Fruit fly (Drosophila melanogaster) whole organism, embryonic: ENCODE measurements around the gene CG9628.

Experiments
- B-H2 ChIP-seq: fragments of 200-800 bp; sonication (Bioruptor generic); optimal IDR thresholded peaks from 2 replicates; lab custom pipeline; 2018; ENCODE audit warnings: missing biosample characterization, mild to moderate bottlenecking, missing genetic modification characterization
- BEAF-32 ChIP-seq: fragments of 200-800 bp; sonication (Bioruptor generic); optimal IDR thresholded peaks from 3 replicates; lab custom pipeline; 2017; ENCODE audit warnings: missing biosample characterization, missing genetic modification characterization, mild to moderate bottlenecking, moderate library complexity, missing genetic modification reagents
- CG10209 ChIP-seq: fragments of 200-800 bp; sonication (Bioruptor generic); optimal IDR thresholded peaks from 3 replicates; lab custom pipeline; 2017; ENCODE audit warnings: missing biosample characterization, mild to moderate bottlenecking, missing genetic modification characterization, missing genetic modification reagents
- CG10543 ChIP-seq: fragments of 200-800 bp; sonication (Bioruptor generic); optimal IDR thresholded peaks from 3 replicates; lab custom pipeline; 2017; ENCODE audit warnings: missing biosample characterization, mild to moderate bottlenecking, missing genetic modification characterization, moderate library complexity
- CG10654 ChIP-seq: fragments of 200-800 bp; sonication (Bioruptor generic); optimal IDR thresholded peaks from 2 replicates; lab custom pipeline; 2016; ENCODE audit warnings: missing biosample characterization, missing genetic modification characterization
- CG11247 ChIP-seq: fragments of 200-800 bp; sonication (Bioruptor generic); IDR thresholded peaks from 2 replicates; pipeline ENCODE4 v1.3.6; 2022; ENCODE audit warnings: missing biosample characterization, missing genetic modification characterization
- CG11695 ChIP-seq: fragments of 200-800 bp; sonication (Bioruptor generic); IDR thresholded peaks from 3 replicates; pipeline ENCODE4 v1.3.6; 2022; ENCODE audit warnings: missing biosample characterization, missing genetic modification characterization
- CG12744 ChIP-seq: fragments of 200-800 bp; sonication (Bioruptor generic); optimal IDR thresholded peaks from 2 replicates; lab custom pipeline; 2016; ENCODE audit warnings: missing biosample characterization, missing genetic modification characterization
- CG12769 ChIP-seq: fragments of 200-800 bp; sonication (Bioruptor generic); optimal IDR thresholded peaks from 2 replicates; lab custom pipeline; 2019; ENCODE audit warnings: missing biosample characterization, mild to moderate bottlenecking, missing genetic modification characterization, moderate library complexity
- CG17802 ChIP-seq: fragments of 200-800 bp; sonication (Bioruptor generic); optimal IDR thresholded peaks from 2 replicates; lab custom pipeline; 2018; ENCODE audit warnings: missing biosample characterization, mild to moderate bottlenecking, missing genetic modification characterization, moderate library complexity
- CG2202 ChIP-seq: fragments of 200-800 bp; sonication (Bioruptor generic); optimal IDR thresholded peaks from 2 replicates; lab custom pipeline; 2018; ENCODE audit warnings: missing biosample characterization, mild to moderate bottlenecking, missing genetic modification characterization
- CG2712 ChIP-seq: fragments of 200-800 bp; optimal IDR thresholded peaks from 3 replicates; lab custom pipeline; 2019; ENCODE audit warnings: missing biosample characterization, mild to moderate bottlenecking, missing genetic modification characterization, moderate library complexity
- CG31365 ChIP-seq: fragments of 200-800 bp; sonication (Bioruptor generic); optimal IDR thresholded peaks from 2 replicates; lab custom pipeline; 2018; ENCODE audit warnings: missing biosample characterization, mild to moderate bottlenecking, missing genetic modification characterization
- CG32532 ChIP-seq: fragments of 200-800 bp; sonication (Bioruptor generic); IDR thresholded peaks from 2 replicates; pipeline ENCODE4 v1.3.6; 2022; ENCODE audit warnings: missing biosample characterization, missing genetic modification characterization
- CG3281 ChIP-seq: fragments of 200-800 bp; sonication (Bioruptor generic); optimal IDR thresholded peaks from 3 replicates; lab custom pipeline; 2017; ENCODE audit warnings: missing biosample characterization, mild to moderate bottlenecking, missing genetic modification characterization
- CG3726 ChIP-seq: fragments of 200-800 bp; sonication (Bioruptor generic); IDR thresholded peaks from 3 replicates; pipeline ENCODE4, ENCODE4 v1.3.6; 2022; ENCODE audit warnings: missing biosample characterization, missing genetic modification characterization
- CG4707 ChIP-seq: fragments of 200-800 bp; sonication (Bioruptor generic); optimal IDR thresholded peaks from 2 replicates; lab custom pipeline; 2018; ENCODE audit warnings: missing biosample characterization, mild to moderate bottlenecking, missing genetic modification characterization, moderate library complexity
- CG7786 ChIP-seq: fragments of 200-800 bp; sonication (Bioruptor generic); optimal IDR thresholded peaks from 2 replicates; lab custom pipeline; 2016; ENCODE audit warnings: missing biosample characterization, missing genetic modification characterization
- CG9215 ChIP-seq: fragments of 200-800 bp; sonication (Bioruptor generic); IDR thresholded peaks from 2 replicates; pipeline ENCODE4 v1.3.6; 2022; ENCODE audit warnings: missing biosample characterization, missing genetic modification characterization
- CG9876 ChIP-seq: fragments of 200-800 bp; sonication (Bioruptor generic); optimal IDR thresholded peaks from 2 replicates; lab custom pipeline; 2016; ENCODE audit warnings: missing biosample characterization, missing genetic modification characterization
- CrebB ChIP-seq: fragments of 200-800 bp; sonication (Bioruptor generic); optimal IDR thresholded peaks from 3 replicates; lab custom pipeline; 2018; ENCODE audit warnings: missing biosample characterization, mild to moderate bottlenecking, missing genetic modification characterization
- D19A ChIP-seq: fragments of 200-800 bp; optimal IDR thresholded peaks from 3 replicates; lab custom pipeline; 2019; ENCODE audit warnings: missing biosample characterization, mild to moderate bottlenecking, missing genetic modification characterization, moderate library complexity
- MTF-1 ChIP-seq: fragments of 200-800 bp; sonication (Bioruptor generic); optimal IDR thresholded peaks from 2 replicates; lab custom pipeline; 2018; ENCODE audit warnings: missing biosample characterization, mild to moderate bottlenecking, missing genetic modification characterization, borderline replicate concordance
- NFAT ChIP-seq: fragments of 200-800 bp; sonication (Bioruptor generic); IDR thresholded peaks from 2 replicates; pipeline ENCODE4 v1.3.6; 2022; ENCODE audit warnings: missing biosample characterization, missing genetic modification characterization
- Optix ChIP-seq: fragments of 200-800 bp; sonication (Bioruptor generic); IDR thresholded peaks from 3 replicates; pipeline ENCODE4 v1.3.6; 2022; ENCODE audit warnings: missing biosample characterization, missing genetic modification characterization
- Pdp1 ChIP-seq, 2 experiments: fragments of 200-800 bp; sonication (Bioruptor generic); optimal IDR thresholded peaks; 3 replicates each; lab custom pipeline; 2016; ENCODE audit warnings: missing biosample characterization in 2 of 2, missing genetic modification characterization in 2 of 2, mild to moderate bottlenecking in 1 of 2, moderate library complexity in 1 of 2
- Trl ChIP-seq, 3 experiments: fragments of >200 bp in 2 of 3; fragments of 200-800 bp in 1 of 3; sonication (Bioruptor generic) in 1 of 3; optimal IDR thresholded peaks; 2 replicates in 1 of 3; 3 replicates in 2 of 3; lab custom pipeline; 2016 to 2017; ENCODE audit warnings: missing biosample characterization in 1 of 3, missing genetic modification characterization in 1 of 3
- Xbp1 ChIP-seq: fragments of 200-800 bp; sonication (Bioruptor generic); optimal IDR thresholded peaks from 3 replicates; lab custom pipeline; 2016; ENCODE audit warnings: missing biosample characterization, mild to moderate bottlenecking, missing genetic modification characterization
- abd-A ChIP-seq: fragments of 200-800 bp; sonication (Bioruptor generic); optimal IDR thresholded peaks from 3 replicates; lab custom pipeline; 2019; ENCODE audit warnings: missing biosample characterization, mild to moderate bottlenecking, missing genetic modification characterization, moderate library complexity
- bsh ChIP-seq, 2 experiments: fragments of 200-800 bp; sonication (Bioruptor generic); optimal IDR thresholded peaks; 2 replicates each; lab custom pipeline; 2017 to 2018; ENCODE audit warnings: mild to moderate bottlenecking in 2 of 2, missing biosample characterization in 2 of 2, missing genetic modification characterization in 2 of 2, moderate library complexity in 1 of 2
- chinmo ChIP-seq: fragments of 200-800 bp; sonication (Bioruptor generic); IDR thresholded peaks from 4 replicates; pipeline ENCODE4 v1.3.6; 2022; ENCODE audit warnings: missing biosample characterization, missing genetic modification characterization; ENCODE audit not compliant: partially characterized antibody
- disco-r ChIP-seq: fragments of 200-800 bp; sonication (Bioruptor generic); optimal IDR thresholded peaks from 2 replicates; lab custom pipeline; 2016; ENCODE audit warnings: missing biosample characterization, missing genetic modification characterization
- dysf ChIP-seq: fragments of 200-800 bp; sonication (Bioruptor generic); IDR thresholded peaks from 3 replicates; pipeline ENCODE4 v1.3.6; 2022; ENCODE audit warnings: missing biosample characterization, missing genetic modification characterization
- emc ChIP-seq: fragments of 200-800 bp; sonication (Bioruptor generic); optimal IDR thresholded peaks from 2 replicates; lab custom pipeline; 2016; ENCODE audit warnings: missing biosample characterization, missing genetic modification characterization
- fru ChIP-seq: fragments of >200 bp; optimal IDR thresholded peaks from 2 replicates; lab custom pipeline; 2017
- gem ChIP-seq: fragments of 200-800 bp; sonication (Bioruptor generic); optimal IDR thresholded peaks from 2 replicates; lab custom pipeline; 2019; ENCODE audit warnings: missing biosample characterization, mild to moderate bottlenecking, missing genetic modification characterization, moderate library complexity
- gsb ChIP-seq: fragments of 200-800 bp; sonication (Bioruptor generic); IDR thresholded peaks from 2 replicates; pipeline ENCODE4 v1.3.6; 2022; ENCODE audit warnings: missing biosample characterization, missing genetic modification characterization
- gt ChIP-seq: fragments of 200-800 bp; sonication (Bioruptor generic); IDR thresholded peaks from 2 replicates; pipeline ENCODE4 v1.3.6; 2022; ENCODE audit warnings: missing biosample characterization, missing genetic modification characterization
- klu ChIP-seq: fragments of 200-800 bp; sonication (Bioruptor generic); IDR thresholded peaks from 2 replicates; pipeline ENCODE4 v1.3.6; 2022; ENCODE audit warnings: missing biosample characterization, missing genetic modification characterization
- lbe ChIP-seq: fragments of 200-800 bp; sonication (Bioruptor generic); optimal IDR thresholded peaks from 2 replicates; lab custom pipeline; 2016; ENCODE audit warnings: missing biosample characterization, mild to moderate bottlenecking, missing genetic modification characterization
- lov ChIP-seq, 2 experiments: fragments of 200-800 bp in 1 of 2; fragments of >200 bp in 1 of 2; sonication (Bioruptor generic) in 1 of 2; IDR thresholded peaks in 1 of 2; optimal IDR thresholded peaks in 1 of 2; 2 replicates in 1 of 2; 3 replicates in 1 of 2; pipeline versions ENCODE4 v1.3.6 to Lab custom; 2017 to 2022; ENCODE audit warnings: missing biosample characterization in 1 of 2, missing genetic modification characterization in 1 of 2
- mam ChIP-seq: fragments of 200-800 bp; sonication (Bioruptor generic); optimal IDR thresholded peaks from 3 replicates; lab custom pipeline; 2016; ENCODE audit warnings: missing biosample characterization, missing genetic modification characterization
- scrt ChIP-seq: fragments of 200-800 bp; sonication (Bioruptor generic); optimal IDR thresholded peaks from 2 replicates; lab custom pipeline; 2018; ENCODE audit warnings: missing biosample characterization, mild to moderate bottlenecking, missing genetic modification characterization, moderate library complexity
- seq ChIP-seq: fragments of 200-800 bp; sonication (Bioruptor generic); IDR thresholded peaks from 2 replicates; pipeline ENCODE4 v1.3.6; 2022; ENCODE audit warnings: missing biosample characterization, missing genetic modification characterization
- slp2 ChIP-seq: fragments of 200-800 bp; sonication (Bioruptor generic); optimal IDR thresholded peaks from 2 replicates; lab custom pipeline; 2016; ENCODE audit warnings: missing biosample characterization, missing genetic modification characterization
- vfl ChIP-seq: fragments of 200-800 bp; sonication (Bioruptor generic); optimal IDR thresholded peaks from 2 replicates; lab custom pipeline; 2016; ENCODE audit warnings: missing biosample characterization, missing genetic modification characterization
- vvl ChIP-seq: fragments of 200-800 bp; sonication (Bioruptor generic); IDR thresholded peaks from 2 replicates; pipeline ENCODE4 v1.3.6; 2022; ENCODE audit warnings: missing biosample characterization, missing genetic modification characterization
- wek ChIP-seq: fragments of 200-800 bp; sonication (Bioruptor generic); optimal IDR thresholded peaks from 3 replicates; lab custom pipeline; 2018; ENCODE audit warnings: missing biosample characterization, mild to moderate bottlenecking, missing genetic modification characterization, moderate library complexity

Gene CG9628

DNA sequence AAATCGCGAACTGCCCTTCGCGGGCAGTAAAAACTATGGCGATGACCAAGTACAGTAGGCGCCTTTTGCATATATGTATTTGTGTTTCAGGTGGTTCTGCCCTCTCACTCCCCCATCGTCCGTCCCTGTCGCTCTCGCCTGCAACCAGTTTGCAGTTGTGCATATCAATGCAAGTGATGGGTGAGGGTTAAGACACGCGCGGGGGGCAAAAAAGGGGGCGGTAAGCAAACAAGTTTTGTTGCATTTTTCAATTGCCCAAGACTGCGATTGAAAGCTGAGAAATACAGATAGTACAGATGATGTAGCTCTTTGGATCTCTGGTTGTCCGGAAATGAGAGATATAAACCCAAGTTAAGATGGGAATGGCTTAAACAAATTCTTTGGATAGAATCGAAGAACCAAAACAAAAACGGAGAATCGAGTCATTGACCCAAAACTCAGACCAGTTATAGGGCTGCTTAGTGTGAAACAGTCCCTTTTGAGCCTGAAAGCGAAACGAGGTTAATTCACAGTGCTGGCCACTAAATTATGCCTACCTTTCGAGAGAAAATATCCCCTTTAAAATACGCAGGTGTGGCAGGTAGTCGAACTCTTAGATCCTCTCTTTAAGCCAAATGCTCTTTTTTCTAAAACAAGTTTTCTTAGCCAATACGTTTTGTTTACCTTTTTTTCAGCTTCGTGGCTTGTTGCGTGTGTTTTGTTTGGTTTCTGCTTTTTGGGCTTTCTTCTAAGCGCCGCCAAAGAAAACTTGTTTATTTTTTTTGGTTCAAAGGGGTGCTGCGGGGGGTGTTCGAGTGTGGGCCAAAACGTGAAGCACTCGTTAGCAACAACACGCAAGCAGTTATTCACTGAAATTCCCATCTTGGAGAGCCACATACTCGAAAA lies 2.1 kb downstream of the CG9628 start (continued):
- TF ChIP-seq CG32532 (GFP tag; lab: Robert Waterston, UW) (no peak), Xbp1 (no peak), vfl (GFP tag; lab: Kevin White, UChicago) (no peak), chinmo (GFP tag; lab: Robert Waterston, UW) (peak; percentile 61; the same call in 2 of the 4 replicates), slp2 (GFP tag; lab: Kevin White, UChicago) (no peak), Optix (no peak), fru (no peak), NFAT (GFP tag; lab: Robert Waterston, UW) (no peak), BEAF-32 (GFP tag; lab: Kevin White, UChicago) (no peak), CG3726 (GFP tag; lab: Robert Waterston, UW) (no peak), dysf (0 out of 3 replicates have a peak, but pooled peaks have one; percentile 11), abd-A (tag; lab: Kevin White, UChicago) (no peak), scrt (peak; percentile 57), CG31365 (tag; lab: Kevin White, UChicago) (peak; percentile 17), CG12744 (no peak), D19A (tag; lab: Kevin White, UChicago) (peak; percentile 13), CG4707 (GFP tag; lab: Kevin White, UChicago) (peak; percentile 12), vvl (GFP tag; lab: Robert Waterston, UW) (peak; percentile 71), wek (GFP tag; lab: Kevin White, UChicago) (no peak), CG17802 (tag; lab: Kevin White, UChicago) (peak; percentile 80), emc (GFP tag; lab: Kevin White, UChicago) (no peak), Trl (optimal IDR thresholded peaks at IDR 0.05; lab: Kevin White, UChicago) (peak; percentile 54 to 74), Trl (GFP tag; optimal IDR thresholded peaks at IDR 0.05; lab: Kevin White, UChicago) (no peak), gem (tag; lab: Kevin White, UChicago) (no peak), B-H2 (GFP tag; lab: Kevin White, UChicago) (peak; percentile 37), CG2712 (tag; lab: Kevin White, UChicago) (no peak), CG10209 (GFP tag; lab: Kevin White, UChicago) (no peak), CG12769 (peak; percentile 75), bsh (GFP tag; optimal IDR thresholded peaks at IDR 0.05; lab: Kevin White, UChicago) (peak in 1 of 2 experiments; percentile 56), CrebB (tag; lab: Kevin White, UChicago) (no peak), CG3281 (GFP tag; lab: Kevin White, UChicago) (no peak), lbe (GFP tag; lab: Kevin White, UChicago) (peak; percentile 49), seq (no peak), CG9876 (GFP tag; lab: Kevin White, UChicago) (no peak), CG11247 (no peak), CG11695 (no peak), CG10543 (GFP tag; lab: Kevin White, UChicago) (peak; percentile 60), gsb (GFP tag; lab: Robert Waterston, UW) (no peak), Pdp1 (GFP tag; optimal IDR thresholded peaks at IDR 0.05; lab: Kevin White, UChicago) (peak in 1 of 2 experiments; percentile 39), lov (optimal IDR thresholded peaks at IDR 0.05; lab: Kevin White, UChicago) (no peak), lov (GFP tag; IDR thresholded peaks at IDR 0.05; lab: Robert Waterston, UW) (no peak), MTF-1 (GFP tag; lab: Kevin White, UChicago) (no peak), disco-r (no peak), CG9215 (no peak), CG7786 (GFP tag; lab: Kevin White, UChicago) (no peak), gt (GFP tag; lab: Robert Waterston, UW) (no peak), mam (no peak), CG10654 (GFP tag; lab: Kevin White, UChicago) (no peak), klu (GFP tag; lab: Robert Waterston, UW) (no peak), CG2202 (tag; lab: Kevin White, UChicago) (no peak)
